Worm (Caenorhabditis elegans) whole organism, L4 larva: Measurements from ENCODE around the gene Y58A7A.3.
A peak's percentile ranks its signal among the peaks of the same experiment; 100 is the strongest.

ENCODE experiments used
- D1046.2 ChIP-seq: fragments of 200-800 bp; sonication (Bioruptor generic); IDR thresholded peaks from 2 replicates; pipeline ENCODE4 v1.3.6; 2022; ENCODE audit warnings: missing genetic modification characterization, missing compliant biosample characterization
- F10B5.3 ChIP-seq: sonication (generic microtip); optimal IDR thresholded peaks from 2 replicates; lab custom pipeline; 2016; ENCODE audit warnings: mild to moderate bottlenecking, missing genetic modification characterization, missing compliant biosample characterization
- F44E2.7 ChIP-seq: fragments of 200-800 bp; sonication (Bioruptor generic); IDR thresholded peaks from 2 replicates; pipeline ENCODE4 v2.1.2; 2022; ENCODE audit warnings: missing genetic modification characterization, missing compliant biosample characterization
- Y105C5A.15 ChIP-seq: fragments of 200-800 bp; sonication (Bioruptor generic); IDR thresholded peaks from 2 replicates; pipeline ENCODE4 v1.3.6; 2022; ENCODE audit warnings: missing genetic modification characterization, missing compliant biosample characterization
- Y48G9A.11 ChIP-seq: fragments of 200-800 bp; sonication (Bioruptor generic); IDR thresholded peaks from 2 replicates; pipeline ENCODE4 v1.3.6; 2022; ENCODE audit warnings: missing genetic modification reagents, missing genetic modification characterization, missing compliant biosample characterization
- Y5F2A.4 ChIP-seq: fragments of 200-800 bp; sonication (Bioruptor generic); optimal IDR thresholded peaks from 2 replicates; lab custom pipeline; 2018; ENCODE audit warnings: mild to moderate bottlenecking, missing genetic modification characterization, missing compliant biosample characterization
- ZK337.2 ChIP-seq: fragments of 200-800 bp; sonication (Bioruptor generic); IDR thresholded peaks from 2 replicates; pipeline ENCODE4 v1.3.6; 2022; ENCODE audit warnings: missing genetic modification reagents, missing genetic modification characterization, missing compliant biosample characterization
- aha-1 ChIP-seq: fragments of 150-350 bp; peaks from one replicate; lab custom pipeline; 2014; ENCODE audit warnings: missing biosample characterization, missing genetic modification characterization
- aly-2 ChIP-seq: sonication (generic microtip); optimal IDR thresholded peaks from 2 replicates; lab custom pipeline; 2018; ENCODE audit warnings: missing biosample characterization, missing genetic modification characterization
- arid-1 ChIP-seq: fragments of 200-800 bp; sonication (Bioruptor generic); conservative IDR thresholded peaks from 2 replicates; pipeline ENCODE4 v1.3.6; 2022; ENCODE audit warnings: missing genetic modification reagents, missing genetic modification characterization, missing compliant biosample characterization
- ceh-28 ChIP-seq: fragments of 150-350 bp; optimal IDR thresholded peaks from 2 replicates; lab custom pipeline; 2014; ENCODE audit warnings: missing biosample characterization, missing genetic modification reagents, missing genetic modification characterization
- ceh-62 ChIP-seq: sonication (generic microtip); optimal IDR thresholded peaks from 2 replicates; lab custom pipeline; 2017; ENCODE audit warnings: missing biosample characterization, missing genetic modification characterization
- ceh-82 ChIP-seq: sonication (generic microtip); optimal IDR thresholded peaks from 2 replicates; lab custom pipeline; 2017; ENCODE audit warnings: missing biosample characterization, missing genetic modification characterization
- cey-2 ChIP-seq: sonication (generic microtip); optimal IDR thresholded peaks from 3 replicates; lab custom pipeline; 2017; ENCODE audit warnings: missing genetic modification characterization, mild to moderate bottlenecking, missing compliant biosample characterization, antibody characterized with exemption, borderline replicate concordance; ENCODE audit not compliant: insufficient read depth
- daf-16 ChIP-seq, 3 experiments: sonication (generic microtip); optimal IDR thresholded peaks; 2 replicates each; lab custom pipeline; 2016 to 2017; ENCODE audit warnings: missing genetic modification characterization in 3 of 3, missing genetic modification reagents in 3 of 3, mild to moderate bottlenecking in 2 of 3, missing compliant biosample characterization in 2 of 3, missing biosample characterization in 1 of 3, moderate library complexity in 1 of 3
- daf-19 ChIP-seq: fragments of 200-800 bp; sonication (Bioruptor generic); conservative IDR thresholded peaks from 2 replicates; pipeline ENCODE4 v1.3.6; 2022; ENCODE audit warnings: missing genetic modification characterization, missing compliant biosample characterization
- dmd-6 ChIP-seq: fragments of 200-800 bp; sonication (Bioruptor generic); IDR thresholded peaks from 2 replicates; pipeline ENCODE4 v1.3.6; 2022; ENCODE audit warnings: missing genetic modification reagents, missing genetic modification characterization, missing compliant biosample characterization
- dmd-9 ChIP-seq: fragments of 200-800 bp; sonication (Bioruptor generic); IDR thresholded peaks from 2 replicates; pipeline ENCODE4 v1.3.6; 2022; ENCODE audit warnings: missing genetic modification reagents, missing genetic modification characterization, missing compliant biosample characterization
- duxl-1 ChIP-seq: sonication (generic microtip); optimal IDR thresholded peaks from 2 replicates; lab custom pipeline; 2016; ENCODE audit warnings: mild to moderate bottlenecking, missing genetic modification characterization, moderate library complexity, missing compliant biosample characterization; ENCODE audit not compliant: poor library complexity
- dve-1 ChIP-seq: sonication (generic microtip); optimal IDR thresholded peaks from 2 replicates; lab custom pipeline; 2017; ENCODE audit warnings: antibody characterized with exemption, mild to moderate bottlenecking, missing genetic modification characterization, missing compliant biosample characterization; ENCODE audit not compliant: insufficient read depth
- fos-1 ChIP-seq: fragments of 150-350 bp; optimal IDR thresholded peaks from 2 replicates; lab custom pipeline; 2014; ENCODE audit warnings: missing biosample characterization, missing genetic modification characterization
- gei-8 ChIP-seq: fragments of 200-800 bp; sonication (Bioruptor generic); optimal IDR thresholded peaks from 2 replicates; lab custom pipeline; 2018; ENCODE audit warnings: mild to moderate bottlenecking, missing genetic modification characterization, missing compliant biosample characterization
- hif-1 ChIP-seq, 2 experiments: sonication (generic microtip); optimal IDR thresholded peaks; 2 replicates each; lab custom pipeline; 2016 to 2017; ENCODE audit warnings: missing compliant biosample characterization in 2 of 2, missing genetic modification characterization in 2 of 2, missing genetic modification reagents in 2 of 2, missing genotype in 2 of 2, mild to moderate bottlenecking in 1 of 2
- hlh-11 ChIP-seq: fragments of 200-800 bp; sonication (Bioruptor generic); optimal IDR thresholded peaks from 2 replicates; lab custom pipeline; 2018; ENCODE audit warnings: mild to moderate bottlenecking, missing genetic modification characterization, missing compliant biosample characterization
- jun-1 ChIP-seq: fragments of 150-350 bp; optimal IDR thresholded peaks from 2 replicates; lab custom pipeline; 2014; ENCODE audit warnings: missing biosample characterization, missing genetic modification reagents, missing genetic modification characterization
- lim-7 ChIP-seq: fragments of 200-800 bp; sonication (Bioruptor generic); IDR thresholded peaks from 2 replicates; pipeline ENCODE4 v1.3.6; 2022; ENCODE audit warnings: missing genetic modification characterization, missing compliant biosample characterization
- lin-1 ChIP-seq: fragments of 200-800 bp; sonication (Bioruptor generic); IDR thresholded peaks from 2 replicates; pipeline ENCODE4 v1.3.6; 2022; ENCODE audit warnings: missing genetic modification reagents, missing genetic modification characterization, missing compliant biosample characterization
- lin-13 ChIP-seq: fragments of 150-350 bp; optimal IDR thresholded peaks from 2 replicates; lab custom pipeline; 2014; ENCODE audit warnings: missing biosample characterization, missing genetic modification reagents, missing genetic modification characterization
- lin-29 ChIP-seq: fragments of 200-800 bp; sonication (Bioruptor generic); IDR thresholded peaks from 2 replicates; pipeline ENCODE4 v1.3.6; 2022; ENCODE audit warnings: missing genetic modification reagents, missing genetic modification characterization, missing compliant biosample characterization
- lin-39 ChIP-seq: fragments of 150-350 bp; optimal IDR thresholded peaks from 2 replicates; lab custom pipeline; 2014; ENCODE audit warnings: missing biosample characterization, missing genetic modification reagents, missing genetic modification characterization
- madf-5 ChIP-seq, 2 experiments: fragments of 200-800 bp; sonication (Bioruptor generic); IDR thresholded peaks; 2 replicates each; pipeline ENCODE4 v1.3.6; 2022; ENCODE audit warnings: missing compliant biosample characterization in 2 of 2, missing genetic modification characterization in 2 of 2
- mdl-1 ChIP-seq, 2 experiments: fragments of 150-350 bp in 1 of 2; sonication (generic microtip) in 1 of 2; optimal IDR thresholded peaks; 2 replicates each; lab custom pipeline; 2014 to 2017; ENCODE audit warnings: missing biosample characterization in 2 of 2, missing genetic modification characterization in 2 of 2
- mep-1 ChIP-seq: fragments of 150-350 bp; sonication (generic microtip); optimal IDR thresholded peaks from 3 replicates; lab custom pipeline; 2014; ENCODE audit warnings: missing biosample characterization, missing genetic modification characterization
- mes-2 ChIP-seq: sonication (generic microtip); optimal IDR thresholded peaks from 2 replicates; lab custom pipeline; 2016; ENCODE audit warnings: missing genotype, mild to moderate bottlenecking, missing genetic modification characterization, missing compliant biosample characterization; ENCODE audit not compliant: poor library complexity, severe bottlenecking
- mxl-3 ChIP-seq: fragments of 200-800 bp; sonication (Bioruptor generic); optimal IDR thresholded peaks from 2 replicates; lab custom pipeline; 2018; ENCODE audit warnings: mild to moderate bottlenecking, missing genetic modification characterization, missing compliant biosample characterization
- nhr-111 ChIP-seq: fragments of 200-800 bp; sonication (Bioruptor generic); optimal IDR thresholded peaks from 2 replicates; lab custom pipeline; 2018; ENCODE audit warnings: mild to moderate bottlenecking, missing genetic modification characterization, missing compliant biosample characterization
- nhr-237 ChIP-seq: sonication (generic microtip); optimal IDR thresholded peaks from 2 replicates; lab custom pipeline; 2017; ENCODE audit warnings: missing biosample characterization, missing genetic modification characterization
- nhr-41 ChIP-seq: fragments of 200-800 bp; sonication (Bioruptor generic); IDR thresholded peaks from 2 replicates; pipeline ENCODE4 v1.3.6; 2022; ENCODE audit warnings: missing genetic modification reagents, missing genetic modification characterization, missing compliant biosample characterization
- nhr-42 ChIP-seq: fragments of 200-800 bp; sonication (Bioruptor generic); IDR thresholded peaks from 2 replicates; pipeline ENCODE4 v1.3.6; 2022; ENCODE audit warnings: missing genetic modification characterization, missing compliant biosample characterization
- nhr-77 ChIP-seq: fragments of 150-350 bp; optimal IDR thresholded peaks from 2 replicates; lab custom pipeline; 2014; ENCODE audit warnings: missing biosample characterization, missing genetic modification characterization
- pha-4 ChIP-seq, 2 experiments: fragments of 150-350 bp in 1 of 2; fragments of 200-800 bp in 1 of 2; sonication (Bioruptor generic) in 1 of 2; IDR thresholded peaks in 1 of 2; optimal IDR thresholded peaks in 1 of 2; 2 replicates each; pipeline versions ENCODE4 v1.3.6 to Lab custom; 2014 to 2022; ENCODE audit warnings: missing genetic modification characterization in 2 of 2, missing genetic modification reagents in 2 of 2, missing biosample characterization in 1 of 2, missing compliant biosample characterization in 1 of 2
- sdz-12 ChIP-seq: fragments of 200-800 bp; sonication (Bioruptor generic); optimal IDR thresholded peaks from 2 replicates; lab custom pipeline; 2018; ENCODE audit warnings: mild to moderate bottlenecking, missing genetic modification characterization, missing compliant biosample characterization
- snpc-4 ChIP-seq: fragments of 150-350 bp; optimal IDR thresholded peaks from 2 replicates; lab custom pipeline; 2014; ENCODE audit warnings: missing biosample characterization, missing genetic modification characterization
- spr-3 ChIP-seq: fragments of 200-800 bp; sonication (Bioruptor generic); optimal IDR thresholded peaks from 2 replicates; lab custom pipeline; 2018; ENCODE audit warnings: mild to moderate bottlenecking, missing genetic modification characterization, missing compliant biosample characterization
- tra-1 ChIP-seq: fragments of 200-800 bp; sonication (Bioruptor generic); IDR thresholded peaks from 2 replicates; pipeline ENCODE4 v1.3.6; 2022; ENCODE audit warnings: missing genetic modification reagents, missing genetic modification characterization, missing compliant biosample characterization
- unc-39 ChIP-seq: sonication (generic microtip); optimal IDR thresholded peaks from 2 replicates; lab custom pipeline; 2017; ENCODE audit warnings: missing biosample characterization, missing genetic modification characterization
- unc-62 ChIP-seq, 3 experiments: fragments of 150-350 bp in 1 of 3; sonication (generic microtip); optimal IDR thresholded peaks in 2 of 3; peaks in 1 of 3; 1 replicate in 1 of 3; 2 replicates in 2 of 3; lab custom pipeline; 2014 to 2017; ENCODE audit warnings: missing biosample characterization in 3 of 3, missing genetic modification characterization in 3 of 3, missing genetic modification reagents in 3 of 3, missing genotype in 1 of 3
- zfp-2 ChIP-seq: sonication (generic microtip); optimal IDR thresholded peaks from 2 replicates; lab custom pipeline; 2016; ENCODE audit warnings: mild to moderate bottlenecking, missing genetic modification characterization, missing compliant biosample characterization
- zip-2 ChIP-seq: fragments of 150-350 bp; optimal IDR thresholded peaks from 2 replicates; lab custom pipeline; 2014; ENCODE audit warnings: missing biosample characterization, missing genetic modification characterization
- ztf-11 ChIP-seq: fragments of 150-350 bp; optimal IDR thresholded peaks from 2 replicates; lab custom pipeline; 2014; ENCODE audit warnings: missing biosample characterization, missing genetic modification characterization

Y58A7A.3 gene

DNA sequence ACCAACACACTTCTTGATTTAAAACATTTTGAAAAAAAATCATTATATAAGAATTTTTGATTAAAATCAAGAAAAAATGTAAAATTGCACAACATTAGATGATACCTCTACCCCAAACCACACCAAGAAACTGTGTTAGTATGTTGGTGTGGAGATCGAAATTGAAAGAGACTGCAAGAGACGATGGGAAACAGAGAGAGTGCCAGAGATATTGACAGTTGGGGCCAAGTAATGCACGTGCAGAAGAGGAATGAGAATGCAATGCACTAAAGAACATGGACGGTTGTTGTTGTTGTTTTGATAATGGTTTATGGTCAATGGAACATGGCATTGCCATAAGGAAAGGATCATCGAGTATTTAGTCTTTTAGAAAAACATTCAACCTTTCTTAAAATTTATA lies 48.5 kb downstream of the Y58A7A.3 start (continued):
- no peak for TF ChIP-seq nhr-111 (GFP tag; lab: Kevin White, UChicago)
- TF ChIP-seq tra-1 (GFP tag; lab: Robert Waterston, UW): no peak
- TF ChIP-seq mep-1 (tag; lab: Kevin White, UChicago): no peak
- TF ChIP-seq sdz-12 (GFP tag; lab: Kevin White, UChicago): no peak
- no peak for TF ChIP-seq lin-29 (GFP tag; lab: Robert Waterston, UW)
- TF ChIP-seq gei-8: no peak
- TF ChIP-seq D1046.2 (GFP tag; lab: Robert Waterston, UW): no peak
- no peak for TF ChIP-seq zfp-2 (tag; lab: Kevin White, UChicago)
- no peak for TF ChIP-seq ceh-28 (tag; lab: Kevin White, UChicago)
- TF ChIP-seq Y105C5A.15 (GFP tag; lab: Robert Waterston, UW): no peak
- TF ChIP-seq mes-2 (tag; lab: Kevin White, UChicago): no peak
- no peak for TF ChIP-seq daf-19 (GFP tag; lab: Robert Waterston, UW)
- no peak for TF ChIP-seq ztf-11
- peak; percentile 26 for TF ChIP-seq zip-2 (tag; lab: Kevin White, UChicago)
- TF ChIP-seq lim-7 (GFP tag; lab: Robert Waterston, UW): no peak
- TF ChIP-seq ceh-82: no peak
- no peak for TF ChIP-seq ceh-62 (tag; lab: Kevin White, UChicago)
- peak; percentile 65 for TF ChIP-seq hlh-11
- TF ChIP-seq nhr-77 (tag; lab: Kevin White, UChicago): no peak
- TF ChIP-seq mxl-3 (GFP tag; lab: Kevin White, UChicago): peak; percentile 2
- no peak for TF ChIP-seq cey-2
- no peak for TF ChIP-seq lin-13 (GFP tag; lab: Kevin White, UChicago)
- no peak for TF ChIP-seq fos-1 (tag; lab: Kevin White, UChicago)
- TF ChIP-seq ZK337.2 (GFP tag; lab: Robert Waterston, UW): no peak
- TF ChIP-seq Y5F2A.4: no peak
- peak in 1 of 2 experiments; percentile 89 for TF ChIP-seq unc-62 (GFP tag; optimal IDR thresholded peaks at IDR 0.05 in 1 of 2; lab: Kevin White, UChicago)
- no peak for TF ChIP-seq unc-62 (tag; optimal IDR thresholded peaks at IDR 0.05; lab: Kevin White, UChicago)
- TF ChIP-seq jun-1 (tag; lab: Kevin White, UChicago): no peak
- TF ChIP-seq spr-3 (GFP tag; lab: Kevin White, UChicago): no peak
- TF ChIP-seq aha-1 (tag; lab: Kevin White, UChicago): peak; percentile 39
- peak; percentile 34 for TF ChIP-seq dve-1
- TF ChIP-seq F10B5.3 (tag; lab: Kevin White, UChicago): no peak
- no peak for TF ChIP-seq F44E2.7 (GFP tag; lab: Robert Waterston, UW)
- no peak for TF ChIP-seq daf-16 (GFP tag; optimal IDR thresholded peaks at IDR 0.05; lab: Kevin White, UChicago)
- TF ChIP-seq daf-16 (tag; optimal IDR thresholded peaks at IDR 0.05; lab: Kevin White, UChicago): peak; percentile 84
- no peak for TF ChIP-seq pha-4 (GFP tag; IDR thresholded peaks at IDR 0.05; lab: Robert Waterston, UW)
- TF ChIP-seq pha-4 (tag; optimal IDR thresholded peaks at IDR 0.05; lab: Kevin White, UChicago): no peak
- TF ChIP-seq dmd-9: no peak
- TF ChIP-seq mdl-1 (tag; optimal IDR thresholded peaks at IDR 0.05; lab: Kevin White, UChicago): peak; percentile 78 to 86
- TF ChIP-seq nhr-237: no peak
- TF ChIP-seq lin-39 (tag; lab: Kevin White, UChicago): no peak
- TF ChIP-seq unc-39 (tag; lab: Kevin White, UChicago): no peak
- no peak for TF ChIP-seq arid-1 (GFP tag; lab: Robert Waterston, UW)
- no peak for TF ChIP-seq snpc-4 (tag; lab: Kevin White, UChicago)
- TF ChIP-seq aly-2 (tag; lab: Kevin White, UChicago): no peak
- TF ChIP-seq hif-1 (tag; optimal IDR thresholded peaks at IDR 0.05; lab: Kevin White, UChicago): peak in 1 of 2 experiments; percentile 43
- TF ChIP-seq Y48G9A.11 (GFP tag; lab: Robert Waterston, UW): no peak
- no peak for TF ChIP-seq madf-5 (GFP tag; IDR thresholded peaks at IDR 0.05; lab: Robert Waterston, UW)
- 0 out of 2 replicates have a peak, but pooled peaks have one; percentile 9 for TF ChIP-seq lin-1 (GFP tag; lab: Robert Waterston, UW)
- no peak for TF ChIP-seq nhr-41 (GFP tag; lab: Robert Waterston, UW)
- TF ChIP-seq nhr-42 (GFP tag; lab: Robert Waterston, UW): no peak
- no peak for TF ChIP-seq duxl-1 (tag; lab: Kevin White, UChicago)
- TF ChIP-seq dmd-6 (GFP tag; lab: Robert Waterston, UW): peak; percentile 56
